Fruit fly (Drosophila melanogaster) Kc167 (cell line): ENCODE data around the gene slmo.

Experiments used
- Myc ChIP-seq: fragments of >200 bp; optimal IDR thresholded peaks from 2 replicates; lab custom pipeline; 2017; ENCODE audit warnings: missing external identifiers
- insv ChIP-seq: fragments of >200 bp; optimal IDR thresholded peaks from 3 replicates; lab custom pipeline; 2018; ENCODE audit warnings: missing external identifiers

dm6 chr2L:6035155-6035554, 13.4 kb downstream of the slmo start:
- TF ChIP-seq Myc (lab: Kevin White, UChicago) (no peak), insv (lab: Kevin White, UChicago) (no peak)
